Fruit fly (Drosophila melanogaster) whole organism, prepupa: Measurements from ENCODE around the gene CG32295.

Experiments used
- CG10669 ChIP-seq: fragments of 200-800 bp; sonication (Bioruptor generic); optimal IDR thresholded peaks from 3 replicates; lab custom pipeline; 2018; ENCODE audit warnings: missing biosample characterization, mild to moderate bottlenecking, missing genetic modification characterization, moderate library complexity
- CG34406 ChIP-seq: fragments of 200-800 bp; sonication (Bioruptor generic); optimal IDR thresholded peaks from 3 replicates; lab custom pipeline; 2016; ENCODE audit warnings: missing biosample characterization, missing genetic modification characterization
- Gug ChIP-seq: fragments of 200-800 bp; sonication (Bioruptor generic); IDR thresholded peaks from 2 replicates; pipeline ENCODE4 v1.3.6; 2022; ENCODE audit warnings: missing biosample characterization, missing genetic modification characterization
- OdsH ChIP-seq: fragments of 200-800 bp; sonication (Bioruptor generic); optimal IDR thresholded peaks from 3 replicates; lab custom pipeline; 2016; ENCODE audit warnings: missing biosample characterization, missing genetic modification characterization
- Sox102F ChIP-seq: fragments of 200-800 bp; sonication (Bioruptor generic); optimal IDR thresholded peaks from 2 replicates; lab custom pipeline; 2016; ENCODE audit warnings: missing biosample characterization, mild to moderate bottlenecking, missing genetic modification characterization
- fd59A ChIP-seq: fragments of 200-800 bp; sonication (Bioruptor generic); optimal IDR thresholded peaks from 2 replicates; lab custom pipeline; 2017; ENCODE audit warnings: missing biosample characterization, mild to moderate bottlenecking, missing genetic modification characterization, missing genetic modification reagents

dm6 chr3L:2545913-2546312, 19.1 kb upstream of the CG32295 start:
- TF ChIP-seq OdsH (GFP tag; lab: Kevin White, UChicago), result no peak
- no peak for TF ChIP-seq CG10669 (GFP tag; lab: Kevin White, UChicago)
- TF ChIP-seq Gug (GFP tag; lab: Robert Waterston, UW), result no peak
- no peak for TF ChIP-seq CG34406
- TF ChIP-seq fd59A, result no peak
- TF ChIP-seq Sox102F (GFP tag; lab: Kevin White, UChicago), result no peak
